Fruit fly (Drosophila melanogaster): Measurements from ENCODE around the gene mRpS24.

Gene mRpS24

DNA sequence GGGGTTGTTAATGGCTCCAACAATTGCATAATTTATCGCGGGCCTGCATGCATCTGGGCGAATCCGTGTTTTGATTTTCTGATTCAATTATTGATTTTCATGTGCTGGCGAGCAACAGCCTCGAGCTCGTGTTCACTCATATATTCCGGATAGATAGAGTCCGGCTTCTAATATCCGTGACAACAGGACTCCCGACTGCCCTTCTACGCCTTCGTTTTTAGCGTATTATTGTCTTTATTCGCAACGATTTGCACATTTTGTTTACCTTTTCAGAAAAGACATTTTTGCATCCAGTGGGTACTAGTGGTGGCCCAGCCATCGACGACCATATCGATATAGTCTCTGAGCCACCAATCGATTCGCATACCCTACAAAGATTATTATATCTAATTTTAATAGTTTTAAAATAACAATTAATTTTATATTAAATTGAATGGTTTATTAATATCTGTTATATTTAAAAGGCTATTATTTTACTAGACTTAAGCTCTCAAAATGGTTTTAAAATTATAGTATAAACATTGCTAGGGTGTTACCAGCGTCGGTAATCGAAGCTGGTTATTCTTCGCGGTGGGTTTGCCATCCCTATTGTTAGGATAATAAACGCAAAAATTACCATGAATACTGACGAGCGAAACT lies 2.1 kb downstream of the mRpS24 start, which contains the start of the genes Myo95E and TBC1d7 (continued):
- TF ChIP-seq CG12071 (GFP tag; optimal IDR thresholded peaks at IDR 0.05), result no peak
- TF ChIP-seq ase (GFP tag; IDR thresholded peaks at IDR 0.05), result peak; percentile 75
- peak; percentile 69; the same call in 1 of the 2 replicates for TF ChIP-seq Gsc (GFP tag; IDR thresholded peaks at IDR 0.05)
- TF ChIP-seq H15 (GFP tag; IDR thresholded peaks at IDR 0.05), result peak; percentile 93
- TF ChIP-seq tna (GFP tag; IDR thresholded peaks at IDR 0.05; ENCODE audit: partially characterized antibody), result no peak
- TF ChIP-seq CG18619 (GFP tag; optimal IDR thresholded peaks at IDR 0.05), result peak; percentile 77
- peak; percentile 40 for TF ChIP-seq CG10462 (GFP tag; optimal IDR thresholded peaks at IDR 0.05)
- TF ChIP-seq CG12942 (GFP tag; optimal IDR thresholded peaks at IDR 0.05), result peak; percentile 78
- peak; percentile 80 for TF ChIP-seq Sry-δ (GFP tag; optimal IDR thresholded peaks at IDR 0.05)
- peak; percentile 90 for TF ChIP-seq sisA (GFP tag; IDR thresholded peaks at IDR 0.05)
- peak; percentile 95 for TF ChIP-seq dysf (GFP tag; IDR thresholded peaks at IDR 0.05)
- TF ChIP-seq CG16863 (GFP tag; optimal IDR thresholded peaks at IDR 0.05), result peak; percentile 6
- peak; percentile 86 for TF ChIP-seq CG10147 (GFP tag; optimal IDR thresholded peaks at IDR 0.05)
- peak; percentile 95 for TF ChIP-seq CG14441 (GFP tag; IDR thresholded peaks at IDR 0.05)
- peak; percentile 79 for TF ChIP-seq seq (GFP tag; IDR thresholded peaks at IDR 0.05)
- TF ChIP-seq Fer2 (tag; optimal IDR thresholded peaks at IDR 0.05), result peak; percentile 73
- TF ChIP-seq CG1024 (GFP tag; IDR thresholded peaks at IDR 0.05), result peak; percentile 86
- TF ChIP-seq Chrac-16 (GFP tag; optimal IDR thresholded peaks at IDR 0.05), result peak; percentile 86
- peak; percentile 67 for TF ChIP-seq Spps (tag; optimal IDR thresholded peaks at IDR 0.05)
- peak; percentile 82 for TF ChIP-seq wor (GFP tag; IDR thresholded peaks at IDR 0.05)
- peak; percentile 89 for TF ChIP-seq CG5953 (GFP tag; IDR thresholded peaks at IDR 0.05)
- TF ChIP-seq phol (tag; optimal IDR thresholded peaks at IDR 0.05), result peak; percentile 92
- TF ChIP-seq sr (GFP tag; IDR thresholded peaks at IDR 0.05), result peak; percentile 39; the same call in 1 of the 3 replicates
- peak; percentile 81 for TF ChIP-seq CG1233 (GFP tag; optimal IDR thresholded peaks at IDR 0.05)
- TF ChIP-seq CG5245 (GFP tag; optimal IDR thresholded peaks at IDR 0.05), result peak; percentile 71
- peak; percentile 80 for TF ChIP-seq Scr (GFP tag; IDR thresholded peaks at IDR 0.05; ENCODE audit: partially characterized antibody)
- no peak for TF ChIP-seq cad (GFP tag; optimal IDR thresholded peaks at IDR 0.05)
- TF ChIP-seq Asciz (GFP tag; optimal IDR thresholded peaks at IDR 0.05), result no peak
- peak; percentile 82 for TF ChIP-seq CG8388 (GFP tag; optimal IDR thresholded peaks at IDR 0.05)
- TF ChIP-seq MTF-1 (GFP tag; optimal IDR thresholded peaks at IDR 0.05; ENCODE audit: borderline replicate concordance), result peak; percentile 27
- no peak for TF ChIP-seq prd (optimal IDR thresholded peaks at IDR 0.05)
- peak; percentile 96 for TF ChIP-seq prd (GFP tag; IDR thresholded peaks at IDR 0.05)
- no peak for TF ChIP-seq her (GFP tag; optimal IDR thresholded peaks at IDR 0.05)
- TF ChIP-seq Bdp1 (GFP tag; optimal IDR thresholded peaks at IDR 0.05), result no peak
- TF ChIP-seq HmgZ (tag; optimal IDR thresholded peaks at IDR 0.05), result peak; percentile 85
- TF ChIP-seq CG30431 (GFP tag; optimal IDR thresholded peaks at IDR 0.05), result peak; percentile 75
- peak; percentile 33 to 91 for TF ChIP-seq Hr51 (GFP tag; optimal IDR thresholded peaks at IDR 0.05)
- TF ChIP-seq tin (GFP tag; optimal IDR thresholded peaks at IDR 0.05), result peak; percentile 88
- TF ChIP-seq CTCF (GFP tag; optimal IDR thresholded peaks at IDR 0.05), result no peak
- no peak for TF ChIP-seq ham (GFP tag; IDR thresholded peaks at IDR 0.05)
- TF ChIP-seq CG8281 (tag; optimal IDR thresholded peaks at IDR 0.05), result no peak
- peak; percentile 92 for TF ChIP-seq CG7839 (tag; optimal IDR thresholded peaks at IDR 0.05)
- TF ChIP-seq CG15479 (GFP tag; optimal IDR thresholded peaks at IDR 0.05), result no peak
- no peak for TF ChIP-seq gro (GFP tag; optimal IDR thresholded peaks at IDR 0.05)
- TF ChIP-seq CG2120 (GFP tag; optimal IDR thresholded peaks at IDR 0.05), result peak; percentile 84
- TF ChIP-seq CG10209 (GFP tag; optimal IDR thresholded peaks at IDR 0.05), result peak; percentile 87
- TF ChIP-seq Vsx1 (GFP tag; optimal IDR thresholded peaks at IDR 0.05), result no peak
- TF ChIP-seq CG11456 (GFP tag; IDR thresholded peaks at IDR 0.05), result peak; percentile 87
- peak; percentile 93 for TF ChIP-seq Oaz (GFP tag; IDR thresholded peaks at IDR 0.05)
- TF ChIP-seq ATbp (GFP tag; optimal IDR thresholded peaks at IDR 0.05), result no peak
- no peak for TF ChIP-seq gcm (GFP tag; optimal IDR thresholded peaks at IDR 0.05)
